Fruit fly (Drosophila melanogaster) whole organism, wandering third instar larva: ENCODE measurements around the gene Prx1.

Source experiments
- GATAd ChIP-seq: sonication (Bioruptor generic); optimal IDR thresholded peaks from 2 replicates; lab custom pipeline; 2016; ENCODE audit warnings: missing biosample characterization, missing genetic modification characterization
- Hr78 ChIP-seq: fragments of >200 bp; optimal IDR thresholded peaks from 2 replicates; lab custom pipeline; 2017; ENCODE audit warnings: missing biosample characterization, missing genetic modification characterization
- Jra ChIP-seq: sonication (Bioruptor generic); optimal IDR thresholded peaks from 2 replicates; lab custom pipeline; 2016; ENCODE audit warnings: missing biosample characterization, missing genetic modification characterization
- Myc ChIP-seq: fragments of >200 bp; optimal IDR thresholded peaks from 2 replicates; lab custom pipeline; 2017
- dsf ChIP-seq: sonication (Bioruptor generic); optimal IDR thresholded peaks from 2 replicates; lab custom pipeline; 2016; ENCODE audit warnings: missing biosample characterization, missing genetic modification characterization, borderline replicate concordance
- psq ChIP-seq: fragments of 200-800 bp; sonication (Bioruptor generic); optimal IDR thresholded peaks from 3 replicates; lab custom pipeline; 2017; ENCODE audit warnings: missing biosample characterization, mild to moderate bottlenecking, missing genetic modification characterization, moderate library complexity
- tai ChIP-seq: sonication (Bioruptor generic); optimal IDR thresholded peaks from 2 replicates; lab custom pipeline; 2016; ENCODE audit warnings: missing biosample characterization, missing genetic modification characterization

DNA sequence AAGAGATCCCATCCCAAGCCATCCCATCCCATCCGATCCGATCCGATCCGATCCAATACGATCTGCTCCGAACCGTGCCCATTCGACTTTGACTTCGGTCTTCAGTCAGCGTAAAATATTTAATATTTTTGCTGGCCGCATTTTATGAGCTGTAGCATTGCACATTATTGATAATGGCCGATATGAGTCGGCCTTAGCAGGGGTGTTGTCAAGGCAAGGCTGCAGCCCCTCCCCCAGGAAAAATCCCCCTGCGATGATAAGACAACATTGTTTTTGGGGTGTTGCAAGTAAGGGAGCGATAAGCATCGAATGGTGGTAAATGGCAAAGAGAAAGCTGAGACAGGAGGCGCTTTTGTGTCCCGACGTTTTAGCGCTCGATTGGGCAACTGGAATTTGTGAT, 39.8 kb downstream of the Prx1 start:
- TF ChIP-seq dsf (GFP tag; lab: Kevin White, UChicago) (no peak), Jra (GFP tag; lab: Kevin White, UChicago) (no peak), Hr78 (GFP tag; lab: Kevin White, UChicago) (no peak), GATAd (GFP tag; lab: Kevin White, UChicago) (no peak), psq (GFP tag; lab: Kevin White, UChicago) (no peak), Myc (no peak), tai (GFP tag; lab: Kevin White, UChicago) (no peak)
